Worm (Caenorhabditis elegans): Measurements from ENCODE around the gene fbxa-189.

Gene fbxa-189

DNA sequence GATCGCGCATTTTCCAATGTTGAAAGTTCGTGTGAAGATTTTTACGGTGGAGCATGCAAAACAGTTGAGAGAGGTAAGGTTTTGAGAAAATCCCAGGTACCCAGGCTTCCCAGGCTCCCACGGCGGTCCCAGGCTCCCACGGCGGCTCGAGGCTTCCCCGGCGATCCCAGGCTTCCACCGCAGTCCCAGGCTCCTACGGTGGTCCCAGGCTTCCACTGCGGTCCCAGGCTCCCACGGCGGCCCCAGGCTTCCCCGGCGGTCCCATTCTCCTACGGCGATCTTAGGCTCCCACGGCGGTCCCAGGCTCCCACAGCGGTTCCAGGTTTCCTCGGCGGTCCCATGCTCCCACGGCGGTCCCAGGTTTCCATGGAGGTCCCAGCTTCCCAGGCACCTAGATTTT lies 21.1 kb upstream of the fbxa-189 start (continued):
- TF ChIP-seq cebp-2 (GFP tag; IDR thresholded peaks at IDR 0.05), result no peak
- TF ChIP-seq zim-3 (tag; optimal IDR thresholded peaks at IDR 0.05), result no peak
- TF ChIP-seq aptf-2 (GFP tag; conservative IDR thresholded peaks at IDR 0.05), result no peak
- TF ChIP-seq F57C9.4 (tag; optimal IDR thresholded peaks at IDR 0.05), result no peak
- TF ChIP-seq nfya-2 (GFP tag; IDR thresholded peaks at IDR 0.05), result no peak

DNA sequence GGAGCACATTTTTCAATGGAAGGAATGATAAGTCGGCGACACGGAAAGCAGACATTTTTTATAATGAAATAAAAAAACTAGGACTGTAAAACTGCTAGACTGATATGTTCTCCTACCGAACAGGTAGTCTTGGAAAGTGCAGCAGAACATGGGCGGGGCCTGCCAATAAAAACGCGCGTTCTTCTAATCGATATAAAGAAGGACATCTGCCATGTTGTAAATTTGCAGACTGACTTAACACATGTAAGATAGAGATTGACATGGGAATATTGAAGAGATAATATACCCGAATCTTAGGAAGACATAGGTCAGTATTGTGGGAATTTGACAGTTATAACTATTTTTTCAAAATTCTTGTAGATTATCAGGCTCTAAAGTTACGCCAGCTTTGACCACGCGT lies 17.1 kb upstream of the fbxa-189 start, which contains the start of gene sdz-16:
Gene sdz-16, minus strand, starts transcription at position 101 of the 400 bp plus-strand sequence.
- TF ChIP-seq egl-44 (GFP tag; IDR thresholded peaks at IDR 0.05), result no peak
- TF ChIP-seq K12H6.12 (tag; optimal IDR thresholded peaks at IDR 0.05), result no peak
- no peak for TF ChIP-seq ets-4 (GFP tag; optimal IDR thresholded peaks at IDR 0.05)
- no peak for TF ChIP-seq efl-1 (GFP tag; optimal IDR thresholded peaks at IDR 0.05)
- no peak for TF ChIP-seq F33H1.4 (GFP tag; IDR thresholded peaks at IDR 0.05)
- TF ChIP-seq let-526 (GFP tag; IDR thresholded peaks at IDR 0.05), result no peak
- no peak for TF ChIP-seq mcd-1 (GFP tag; IDR thresholded peaks at IDR 0.05)
- TF ChIP-seq nhr-120 (GFP tag; IDR thresholded peaks at IDR 0.05), result no peak
- TF ChIP-seq C17E4.6 (GFP tag; IDR thresholded peaks at IDR 0.05), result no peak
- no peak for TF ChIP-seq cebp-1 (GFP tag; IDR thresholded peaks at IDR 0.05)
- no peak for TF ChIP-seq cebp-1 (tag; optimal IDR thresholded peaks at IDR 0.05)
- no peak for TF ChIP-seq F57A8.1 (GFP tag; optimal IDR thresholded peaks at IDR 0.05)
- TF ChIP-seq snpc-1.1 (tag; optimal IDR thresholded peaks at IDR 0.05; ENCODE audit: insufficient read depth), result no peak
- TF ChIP-seq nhr-90 (tag; optimal IDR thresholded peaks at IDR 0.05), result no peak
- no peak for TF ChIP-seq let-607 (tag; optimal IDR thresholded peaks at IDR 0.05)
- no peak for TF ChIP-seq K11D2.4 (GFP tag; IDR thresholded peaks at IDR 0.05)
- no peak for TF ChIP-seq sea-2 (GFP tag; IDR thresholded peaks at IDR 0.05)
- TF ChIP-seq cebp-2 (GFP tag; IDR thresholded peaks at IDR 0.05), result no peak
- TF ChIP-seq lsl-1 (GFP tag; optimal IDR thresholded peaks at IDR 0.05), result no peak

ce11 chrV:17328497-17328896 lies 16.5 kb upstream of the fbxa-189 start, which contains the start of gene srg-44:
Gene srg-44, plus strand, starts transcription at chrV:17328797.
- TF ChIP-seq Y67H2A.10 (GFP tag; conservative IDR thresholded peaks at IDR 0.05), result no peak
- no peak for TF ChIP-seq nfyb-1 (GFP tag; IDR thresholded peaks at IDR 0.05)
- TF ChIP-seq nhr-80 (tag; optimal IDR thresholded peaks at IDR 0.05), result no peak
- TF ChIP-seq F33H1.4 (GFP tag; IDR thresholded peaks at IDR 0.05), result no peak
- TF ChIP-seq ama-1 (optimal IDR thresholded peaks at IDR 0.05), result no peak
- no peak for TF ChIP-seq ama-1 (GFP tag; optimal IDR thresholded peaks at IDR 0.05)
- TF ChIP-seq ceh-79 (tag; optimal IDR thresholded peaks at IDR 0.05), result no peak
- TF ChIP-seq fkh-3 (tag; optimal IDR thresholded peaks at IDR 0.05), result no peak
- no peak for TF ChIP-seq F52B5.7 (tag; optimal IDR thresholded peaks at IDR 0.05)
- TF ChIP-seq ceh-27 (GFP tag; optimal IDR thresholded peaks at IDR 0.05), result no peak

DNA sequence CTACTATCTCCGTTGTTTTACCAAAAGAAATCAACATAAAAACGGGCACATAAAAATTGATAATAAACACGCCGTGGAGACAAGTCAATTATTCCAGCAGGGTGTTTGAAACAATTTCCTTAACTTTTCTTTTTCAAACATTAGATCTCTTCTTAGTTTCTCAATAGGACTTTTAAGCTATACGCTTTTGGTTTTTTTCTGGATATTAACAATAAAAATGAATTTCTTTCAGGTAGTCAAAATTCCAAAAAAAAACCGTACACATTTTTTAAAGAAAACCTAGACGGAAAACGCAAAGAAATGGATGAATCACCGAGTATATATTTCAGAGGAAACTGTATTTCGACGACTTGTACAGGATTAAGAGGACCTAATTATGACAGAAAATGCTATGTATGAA lies 13.7 kb upstream of the fbxa-189 start, which contains the start of gene fbxa-185:
Gene fbxa-185, plus strand, starts transcription at position 301 of the 400 bp plus-strand sequence.
- no peak for TF ChIP-seq attf-3 (GFP tag; conservative IDR thresholded peaks at IDR 0.05)
- TF ChIP-seq egl-44 (GFP tag; IDR thresholded peaks at IDR 0.05), result no peak
- TF ChIP-seq atf-7 (tag; optimal IDR thresholded peaks at IDR 0.05), result no peak
- no peak for TF ChIP-seq fkh-3 (tag; optimal IDR thresholded peaks at IDR 0.05)
- no peak for TF ChIP-seq hlh-26 (GFP tag; conservative IDR thresholded peaks at IDR 0.05)
- no peak for TF ChIP-seq attf-6 (GFP tag; IDR thresholded peaks at IDR 0.05)
- no peak for TF ChIP-seq C17E4.6 (GFP tag; IDR thresholded peaks at IDR 0.05)
- no peak for TF ChIP-seq F23B12.7 (tag; optimal IDR thresholded peaks at IDR 0.05; ENCODE audit: insufficient read depth)

All from whole organism, young adult.